Fruit fly (Drosophila melanogaster) whole organism, embryonic: ENCODE results near the gene zye.

Experiments
- Bgb ChIP-seq: fragments of 200-800 bp; sonication (Bioruptor generic); IDR thresholded peaks from 2 replicates; pipeline ENCODE4 v1.3.6; 2022; ENCODE audit warnings: missing biosample characterization, missing genetic modification characterization; ENCODE audit not compliant: partially characterized antibody
- CG10366 ChIP-seq: fragments of 200-800 bp; sonication (Bioruptor generic); IDR thresholded peaks from 2 replicates; pipeline ENCODE4 v1.3.6; 2022; ENCODE audit warnings: missing biosample characterization, missing genetic modification characterization
- CG10565 ChIP-seq: fragments of 200-800 bp; sonication (Bioruptor generic); optimal IDR thresholded peaks from 3 replicates; lab custom pipeline; 2016; ENCODE audit warnings: missing biosample characterization, mild to moderate bottlenecking, missing genetic modification characterization
- CG11085 ChIP-seq: fragments of 200-800 bp; sonication (Bioruptor generic); IDR thresholded peaks from 2 replicates; pipeline ENCODE4 v1.3.6; 2022; ENCODE audit warnings: missing biosample characterization, missing genetic modification characterization
- CG11560 ChIP-seq: fragments of 200-800 bp; sonication (Bioruptor generic); IDR thresholded peaks from 3 replicates; pipeline ENCODE4 v1.3.6; 2022; ENCODE audit warnings: missing biosample characterization, missing genetic modification characterization
- CG12104 ChIP-seq: fragments of 200-800 bp; sonication (Bioruptor generic); optimal IDR thresholded peaks from 3 replicates; lab custom pipeline; 2016; ENCODE audit warnings: missing biosample characterization, missing genetic modification characterization
- CG1647 ChIP-seq: fragments of 200-800 bp; sonication (Bioruptor generic); optimal IDR thresholded peaks from 3 replicates; lab custom pipeline; 2016; ENCODE audit warnings: missing biosample characterization, missing genetic modification characterization
- CG16813 ChIP-seq: fragments of 200-800 bp; sonication (Bioruptor generic); IDR thresholded peaks from 3 replicates; pipeline ENCODE4 v1.3.6; 2022; ENCODE audit warnings: missing biosample characterization, missing genetic modification characterization; ENCODE audit not compliant: partially characterized antibody
- CG17568 ChIP-seq: fragments of 200-800 bp; sonication (Bioruptor generic); optimal IDR thresholded peaks from 2 replicates; lab custom pipeline; 2018; ENCODE audit warnings: missing biosample characterization, mild to moderate bottlenecking, missing genetic modification characterization, moderate library complexity
- CG18476 ChIP-seq: fragments of 200-800 bp; sonication (Bioruptor generic); optimal IDR thresholded peaks from 2 replicates; lab custom pipeline; 2016; ENCODE audit warnings: missing biosample characterization, mild to moderate bottlenecking, missing genetic modification characterization
- CG18599 ChIP-seq: fragments of 200-800 bp; sonication (Bioruptor generic); optimal IDR thresholded peaks from 3 replicates; lab custom pipeline; 2017; ENCODE audit warnings: missing biosample characterization, missing genetic modification characterization, mild to moderate bottlenecking, moderate library complexity, missing genetic modification reagents
- CG3995 ChIP-seq: fragments of 200-800 bp; sonication (Bioruptor generic); optimal IDR thresholded peaks from 3 replicates; lab custom pipeline; 2016; ENCODE audit warnings: missing biosample characterization, missing genetic modification characterization
- CG5245 ChIP-seq: fragments of 200-800 bp; sonication (Bioruptor generic); optimal IDR thresholded peaks from 3 replicates; lab custom pipeline; 2016; ENCODE audit warnings: missing biosample characterization, missing genetic modification characterization
- CG6254 ChIP-seq: fragments of 200-800 bp; sonication (Bioruptor generic); optimal IDR thresholded peaks from 3 replicates; lab custom pipeline; 2017; ENCODE audit warnings: mild to moderate bottlenecking, missing biosample characterization, missing genetic modification reagents, missing genetic modification characterization
- CG6683 ChIP-seq: fragments of 200-800 bp; sonication (Bioruptor generic); optimal IDR thresholded peaks from 2 replicates; lab custom pipeline; 2017; ENCODE audit warnings: missing biosample characterization, mild to moderate bottlenecking, missing genetic modification characterization, missing genetic modification reagents
- CG6791 ChIP-seq: fragments of 200-800 bp; sonication (Bioruptor generic); IDR thresholded peaks from 3 replicates; pipeline ENCODE4 v1.3.6; 2022; ENCODE audit warnings: missing biosample characterization, missing genetic modification characterization; ENCODE audit not compliant: partially characterized antibody
- CG8089 ChIP-seq: fragments of 200-800 bp; sonication (Bioruptor generic); optimal IDR thresholded peaks from 3 replicates; lab custom pipeline; 2016; ENCODE audit warnings: missing biosample characterization, missing genetic modification characterization
- CG9215 ChIP-seq: fragments of 200-800 bp; sonication (Bioruptor generic); IDR thresholded peaks from 2 replicates; pipeline ENCODE4 v1.3.6; 2022; ENCODE audit warnings: missing biosample characterization, missing genetic modification characterization
- CG9727 ChIP-seq: fragments of 200-800 bp; sonication (Bioruptor generic); optimal IDR thresholded peaks from 3 replicates; lab custom pipeline; 2017; ENCODE audit warnings: missing biosample characterization, mild to moderate bottlenecking, missing genetic modification characterization
- Eip74EF ChIP-seq, 2 experiments: fragments of 200-800 bp in 1 of 2; fragments of >200 bp in 1 of 2; sonication (Bioruptor generic) in 1 of 2; optimal IDR thresholded peaks; 2 replicates each; lab custom pipeline; 2017 to 2019; ENCODE audit warnings: missing biosample characterization in 2 of 2, missing genetic modification characterization in 2 of 2, mild to moderate bottlenecking in 1 of 2, moderate library complexity in 1 of 2
- GATAe ChIP-seq: fragments of 200-800 bp; sonication (Bioruptor generic); conservative IDR thresholded peaks from 2 replicates; pipeline ENCODE4 v1.3.6; 2022; ENCODE audit warnings: missing biosample characterization, missing genetic modification characterization
- MESR4 ChIP-seq: fragments of 200-800 bp; sonication (Bioruptor generic); optimal IDR thresholded peaks from 2 replicates; lab custom pipeline; 2018; ENCODE audit warnings: missing biosample characterization, mild to moderate bottlenecking, missing genetic modification characterization, moderate library complexity
- NC2α ChIP-seq: fragments of 200-800 bp; sonication (Bioruptor generic); optimal IDR thresholded peaks from 2 replicates; lab custom pipeline; 2016; ENCODE audit warnings: missing biosample characterization, missing genetic modification characterization
- NC2β ChIP-seq: fragments of 200-800 bp; sonication (Bioruptor generic); optimal IDR thresholded peaks from 2 replicates; lab custom pipeline; 2016; ENCODE audit warnings: missing biosample characterization, missing genetic modification characterization
- NK7.1 ChIP-seq: fragments of 200-800 bp; sonication (Bioruptor generic); optimal IDR thresholded peaks from 3 replicates; lab custom pipeline; 2016; ENCODE audit warnings: missing biosample characterization, missing genetic modification characterization
- Opbp ChIP-seq: fragments of 200-800 bp; sonication (Bioruptor generic); IDR thresholded peaks from 3 replicates; pipeline ENCODE4 v1.3.6; 2022; ENCODE audit warnings: missing biosample characterization, missing genetic modification characterization; ENCODE audit not compliant: partially characterized antibody
- Rfx ChIP-seq: fragments of 200-800 bp; sonication (Bioruptor generic); IDR thresholded peaks from 2 replicates; pipeline ENCODE4 v1.3.6; 2022; ENCODE audit warnings: missing biosample characterization, missing genetic modification characterization
- Vsx1 ChIP-seq: fragments of 200-800 bp; sonication (Bioruptor generic); optimal IDR thresholded peaks from 2 replicates; lab custom pipeline; 2017; ENCODE audit warnings: missing biosample characterization, mild to moderate bottlenecking, missing genetic modification characterization, missing genetic modification reagents
- al ChIP-seq: fragments of 200-800 bp; sonication (Bioruptor generic); IDR thresholded peaks from 2 replicates; pipeline ENCODE4 v1.3.6; 2022; ENCODE audit warnings: missing biosample characterization, missing genetic modification characterization
- bsh ChIP-seq, 2 experiments: fragments of 200-800 bp; sonication (Bioruptor generic); optimal IDR thresholded peaks; 2 replicates each; lab custom pipeline; 2017 to 2018; ENCODE audit warnings: mild to moderate bottlenecking in 2 of 2, missing biosample characterization in 2 of 2, missing genetic modification characterization in 2 of 2, moderate library complexity in 1 of 2
- caup ChIP-seq: fragments of 200-800 bp; sonication (Bioruptor generic); optimal IDR thresholded peaks from 3 replicates; lab custom pipeline; 2017; ENCODE audit warnings: missing biosample characterization, mild to moderate bottlenecking, missing genetic modification characterization, moderate library complexity; ENCODE audit not compliant: severe bottlenecking
- chif ChIP-seq, 2 experiments: fragments of 200-800 bp; sonication (Bioruptor generic); optimal IDR thresholded peaks; 3 replicates each; lab custom pipeline; 2016; ENCODE audit warnings: missing biosample characterization in 2 of 2, missing genetic modification characterization in 2 of 2
- ci ChIP-seq: fragments of 200-800 bp; sonication (Bioruptor generic); IDR thresholded peaks from 3 replicates; pipeline ENCODE4 v1.3.6; 2022; ENCODE audit warnings: missing biosample characterization, missing genetic modification characterization
- corto ChIP-seq: fragments of 200-800 bp; sonication (Bioruptor generic); optimal IDR thresholded peaks from 2 replicates; lab custom pipeline; 2016; ENCODE audit warnings: missing biosample characterization, mild to moderate bottlenecking, missing genetic modification characterization, moderate library complexity
- dpn ChIP-seq, 2 experiments: fragments of 200-800 bp; sonication (Bioruptor generic); optimal IDR thresholded peaks; 3 replicates each; lab custom pipeline; 2016; ENCODE audit warnings: missing biosample characterization in 2 of 2, missing genetic modification characterization in 2 of 2
- grn ChIP-seq: fragments of 200-800 bp; sonication (Bioruptor generic); optimal IDR thresholded peaks from 3 replicates; lab custom pipeline; 2017; ENCODE audit warnings: missing biosample characterization, missing genetic modification characterization
- hkb ChIP-seq, 2 experiments: fragments of 200-800 bp in 1 of 2; fragments of >200 bp in 1 of 2; sonication (Bioruptor generic) in 1 of 2; IDR thresholded peaks in 1 of 2; optimal IDR thresholded peaks in 1 of 2; 2 replicates each; pipeline versions ENCODE4 v1.3.6 to Lab custom; 2017 to 2022; ENCODE audit warnings: missing biosample characterization in 1 of 2, missing genetic modification characterization in 1 of 2
- lilli ChIP-seq: fragments of 200-800 bp; sonication (Bioruptor generic); optimal IDR thresholded peaks from 3 replicates; lab custom pipeline; 2016; ENCODE audit warnings: missing biosample characterization, missing genetic modification characterization
- odd ChIP-seq: fragments of 200-800 bp; sonication (Bioruptor generic); optimal IDR thresholded peaks from 2 replicates; lab custom pipeline; 2017; ENCODE audit warnings: missing biosample characterization, mild to moderate bottlenecking, missing genetic modification characterization
- prd ChIP-seq, 3 experiments: fragments of >200 bp in 2 of 3; fragments of 200-800 bp in 1 of 3; sonication (Bioruptor generic) in 1 of 3; optimal IDR thresholded peaks in 2 of 3; IDR thresholded peaks in 1 of 3; 2 replicates in 2 of 3; 3 replicates in 1 of 3; pipeline versions ENCODE4 v1.3.6 to Lab custom; 2017 to 2022; ENCODE audit warnings: missing biosample characterization in 1 of 3, missing genetic modification characterization in 1 of 3
- sd ChIP-seq: fragments of 200-800 bp; sonication (Bioruptor generic); optimal IDR thresholded peaks from 3 replicates; lab custom pipeline; 2018; ENCODE audit warnings: missing biosample characterization, mild to moderate bottlenecking, missing genetic modification characterization, moderate library complexity
- sens ChIP-seq: fragments of 200-800 bp; sonication (Bioruptor generic); peaks from one replicate; lab custom pipeline; 2016; ENCODE audit warnings: missing biosample characterization, missing genetic modification characterization
- sens-2 ChIP-seq: fragments of 200-800 bp; sonication (Bioruptor generic); IDR thresholded peaks from 2 replicates; pipeline ENCODE4 v1.3.6; 2022; ENCODE audit warnings: missing biosample characterization, missing genetic modification characterization
- sug ChIP-seq: fragments of 200-800 bp; optimal IDR thresholded peaks from 2 replicates; lab custom pipeline; 2019; ENCODE audit warnings: missing biosample characterization, mild to moderate bottlenecking, missing genetic modification characterization, moderate library complexity
- vvl ChIP-seq: fragments of 200-800 bp; sonication (Bioruptor generic); IDR thresholded peaks from 2 replicates; pipeline ENCODE4 v1.3.6; 2022; ENCODE audit warnings: missing biosample characterization, missing genetic modification characterization

The zye gene

DNA sequence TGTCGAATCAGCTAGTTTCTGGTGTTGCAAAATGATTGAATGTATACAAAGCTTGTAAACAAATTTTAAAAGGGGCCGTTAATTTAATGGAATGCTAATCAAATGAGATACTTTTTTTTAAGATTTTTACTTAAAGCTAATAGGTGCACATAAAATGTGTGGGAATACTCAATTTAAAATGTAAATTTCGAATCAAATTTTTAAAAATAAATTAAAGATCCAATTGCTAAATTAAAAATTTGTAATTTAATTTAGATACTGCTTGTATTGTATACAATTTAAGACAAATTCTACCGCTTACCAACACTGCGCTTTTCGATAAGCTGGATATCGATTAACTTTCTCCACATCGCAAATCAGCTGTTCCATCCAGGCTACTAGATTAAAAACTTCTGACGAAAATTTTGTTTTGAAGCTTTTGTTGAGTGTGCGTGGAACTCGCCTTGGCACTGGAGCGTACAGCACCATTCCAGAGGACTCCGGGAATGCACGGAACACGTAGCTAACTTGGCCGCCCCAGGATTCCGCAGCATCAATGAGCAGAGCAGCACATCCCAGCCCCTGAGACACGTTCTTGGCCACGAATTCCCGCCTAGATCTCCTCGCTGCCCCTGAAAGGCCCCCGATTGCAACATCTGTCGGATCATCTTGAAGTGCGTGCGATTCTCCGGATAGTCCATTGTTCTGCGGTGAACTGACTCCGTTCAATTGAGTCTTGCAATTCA, 29.2 kb upstream of the zye start, which contains the start of the genes CG5498 and fbl (continued):
- TF ChIP-seq al (GFP tag; lab: Robert Waterston, UW): peak; percentile 40; the same call in 1 of the 2 replicates
- TF ChIP-seq corto: peak; percentile 38
- TF ChIP-seq lilli: peak; percentile 83
- peak; percentile 60 for TF ChIP-seq MESR4 (GFP tag; lab: Kevin White, UChicago)
- TF ChIP-seq vvl: peak; percentile 72
- no peak for TF ChIP-seq prd (optimal IDR thresholded peaks at IDR 0.05; lab: Kevin White, UChicago)
- TF ChIP-seq prd (GFP tag; IDR thresholded peaks at IDR 0.05; lab: Robert Waterston, UW): peak; percentile 63
- peak; percentile 31 for TF ChIP-seq CG1647 (GFP tag; lab: Kevin White, UChicago)
- TF ChIP-seq NC2β (GFP tag; lab: Kevin White, UChicago): peak; percentile 18
- TF ChIP-seq CG12104 (GFP tag; lab: Kevin White, UChicago): peak; percentile 66
- no peak for TF ChIP-seq Bgb
- TF ChIP-seq bsh (GFP tag; optimal IDR thresholded peaks at IDR 0.05; lab: Kevin White, UChicago): peak in 1 of 2 experiments; percentile 49
- TF ChIP-seq NC2α (GFP tag; lab: Kevin White, UChicago): no peak

DNA sequence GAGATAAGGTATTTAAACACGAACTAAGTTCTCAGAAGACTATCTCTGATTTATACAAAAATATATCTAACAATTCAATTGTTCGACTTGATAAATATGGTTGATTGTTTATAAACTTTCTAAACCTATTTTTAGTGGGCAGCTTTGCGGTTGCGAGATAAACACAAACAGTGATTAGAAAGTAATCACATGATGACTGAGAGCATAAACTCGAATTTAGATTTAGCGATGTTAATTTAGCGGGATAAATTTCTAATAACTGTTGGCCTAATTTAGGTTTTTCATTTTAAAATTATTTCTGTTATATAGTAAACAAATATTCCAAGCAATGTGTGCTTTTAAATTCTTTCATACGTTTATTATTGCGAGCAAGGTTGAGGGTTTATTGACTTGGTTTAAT, 28.4 kb upstream of the zye start:
- peak; percentile 61 for TF ChIP-seq sens (GFP tag; lab: Kevin White, UChicago)
- no peak for TF ChIP-seq CG9215 (GFP tag; lab: Robert Waterston, UW)

DNA sequence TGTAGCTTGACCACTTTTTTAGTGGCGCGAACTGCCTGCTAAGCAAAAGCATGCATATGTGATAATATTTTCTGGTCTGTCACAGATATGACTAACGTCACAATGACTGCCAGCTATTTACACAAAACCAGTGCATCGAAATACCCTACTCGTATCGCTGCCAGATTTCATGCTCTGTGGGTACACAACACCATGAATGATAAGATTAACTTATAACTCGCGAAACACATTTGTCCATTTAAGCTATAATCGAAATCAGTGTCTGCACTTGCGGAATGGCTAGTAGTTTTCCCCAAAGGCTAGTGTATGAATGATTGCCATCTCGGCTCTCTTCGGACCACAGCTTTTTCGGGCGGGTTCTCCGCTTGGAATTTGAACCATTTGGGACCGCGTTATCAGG, 28.0 kb upstream of the zye start:
- TF ChIP-seq hkb (optimal IDR thresholded peaks at IDR 0.05; lab: Kevin White, UChicago) (no peak), hkb (GFP tag; IDR thresholded peaks at IDR 0.05; lab: Robert Waterston, UW) (no peak), grn (GFP tag; lab: Kevin White, UChicago) (peak; percentile 87), CG3995 (GFP tag; lab: Kevin White, UChicago) (peak; percentile 8), Eip74EF (GFP tag; optimal IDR thresholded peaks at IDR 0.05; lab: Kevin White, UChicago) (no peak), sd (tag; lab: Kevin White, UChicago) (peak; percentile 83), ci (GFP tag; lab: Robert Waterston, UW) (peak; percentile 24; the same call in 1 of the 3 replicates), CG18599 (GFP tag; lab: Kevin White, UChicago) (peak; percentile 36), Vsx1 (GFP tag; lab: Kevin White, UChicago) (no peak), CG18476 (GFP tag; lab: Kevin White, UChicago) (no peak), Opbp (GFP tag; lab: Robert Waterston, UW) (no peak), caup (GFP tag; lab: Kevin White, UChicago) (no peak), GATAe (GFP tag; lab: Robert Waterston, UW) (peak; percentile 58; the same call in 1 of the 2 replicates), Rfx (no peak), NK7.1 (GFP tag; lab: Kevin White, UChicago) (no peak), CG11560 (tag; lab: Robert Waterston, UW) (no peak), CG8089 (no peak), CG6254 (GFP tag; lab: Kevin White, UChicago) (no peak), dpn (GFP tag; optimal IDR thresholded peaks at IDR 0.05; lab: Kevin White, UChicago) (no peak), odd (GFP tag; lab: Kevin White, UChicago) (no peak), sug (tag; lab: Kevin White, UChicago) (peak; percentile 64), CG6791 (no peak), CG10366 (no peak), chif (GFP tag; optimal IDR thresholded peaks at IDR 0.05; lab: Kevin White, UChicago) (no peak), sens-2 (peak; percentile 85), CG11085 (GFP tag; lab: Robert Waterston, UW) (no peak), CG17568 (GFP tag; lab: Kevin White, UChicago) (no peak), CG9727 (no peak), CG6683 (GFP tag; lab: Kevin White, UChicago) (no peak), CG16813 (GFP tag; lab: Robert Waterston, UW) (no peak), CG5245 (GFP tag; lab: Kevin White, UChicago) (no peak), CG10565 (GFP tag; lab: Kevin White, UChicago) (no peak)
